Worm (Caenorhabditis elegans) whole organism, L1 larva: ENCODE measurements around the gene M04G7.1.

ENCODE experiments used
- C16A3.4 ChIP-seq: fragments of 150-350 bp; optimal IDR thresholded peaks from 2 replicates; lab custom pipeline; 2014; ENCODE audit warnings: missing biosample characterization, missing genetic modification characterization
- F16B12.6 ChIP-seq: fragments of 150-350 bp; optimal IDR thresholded peaks from 2 replicates; lab custom pipeline; 2014; ENCODE audit warnings: missing biosample characterization, missing genetic modification characterization
- Y116A8C.19 ChIP-seq: sonication (generic microtip); optimal IDR thresholded peaks from 2 replicates; lab custom pipeline; 2016; ENCODE audit warnings: missing compliant biosample characterization, missing genetic modification characterization, borderline replicate concordance
- ceh-63 ChIP-seq: fragments of 200-800 bp; sonication (Bioruptor generic); optimal IDR thresholded peaks from 2 replicates; lab custom pipeline; 2018; ENCODE audit warnings: mild to moderate bottlenecking, missing genetic modification characterization, missing compliant biosample characterization
- ceh-82 ChIP-seq, 3 experiments: fragments of 150-350 bp in 1 of 3; sonication (generic microtip) in 2 of 3; optimal IDR thresholded peaks; 2 replicates each; lab custom pipeline; 2014 to 2017; ENCODE audit warnings: missing biosample characterization in 3 of 3, missing genetic modification characterization in 3 of 3
- ceh-90 ChIP-seq: sonication (generic microtip); optimal IDR thresholded peaks from 2 replicates; lab custom pipeline; 2016; ENCODE audit warnings: missing genetic modification characterization, missing compliant biosample characterization
- dpl-1 ChIP-seq, 3 experiments: fragments of 150-350 bp in 2 of 3; sonication (generic microtip) in 1 of 3; optimal IDR thresholded peaks; 2 replicates each; lab custom pipeline; 2014 to 2017; ENCODE audit warnings: missing biosample characterization in 3 of 3, missing genetic modification characterization in 3 of 3, missing genetic modification reagents in 3 of 3
- dsc-1 ChIP-seq: sonication (generic microtip); optimal IDR thresholded peaks from 2 replicates; lab custom pipeline; 2016; ENCODE audit warnings: mild to moderate bottlenecking, missing genetic modification characterization, missing compliant biosample characterization
- efl-1 ChIP-seq, 4 experiments: fragments of 150-350 bp; optimal IDR thresholded peaks in 3 of 4; peaks in 1 of 4; 1 replicate in 1 of 4; 2 replicates in 3 of 4; lab custom pipeline; 2014; ENCODE audit warnings: missing biosample characterization in 2 of 4, missing genetic modification characterization in 2 of 4, missing genetic modification reagents in 2 of 4
- efl-3 ChIP-seq: fragments of 200-800 bp; sonication (Bioruptor generic); optimal IDR thresholded peaks from 2 replicates; lab custom pipeline; 2018; ENCODE audit warnings: mild to moderate bottlenecking, missing genetic modification characterization, missing compliant biosample characterization
- egl-13 ChIP-seq: sonication (generic microtip); optimal IDR thresholded peaks from 2 replicates; lab custom pipeline; 2016; ENCODE audit warnings: missing genotype, missing genetic modification reagents, missing genetic modification characterization, missing compliant biosample characterization
- elt-3 ChIP-seq, 6 experiments: fragments of 150-350 bp in 1 of 6; sonication (generic microtip); optimal IDR thresholded peaks; 2 replicates each; lab custom pipeline; 2017 to 2018; ENCODE audit warnings: missing biosample characterization in 6 of 6, missing genetic modification characterization in 6 of 6, inconsistent platforms in 1 of 6
- ets-5 ChIP-seq: fragments of 200-800 bp; sonication (Bioruptor generic); IDR thresholded peaks from 2 replicates; pipeline ENCODE4 v1.3.6; 2022; ENCODE audit warnings: missing genetic modification characterization, missing compliant biosample characterization
- fkh-8 ChIP-seq: sonication (generic microtip); optimal IDR thresholded peaks from 2 replicates; lab custom pipeline; 2016; ENCODE audit warnings: mild to moderate bottlenecking, missing genetic modification characterization, missing compliant biosample characterization
- hpl-2 ChIP-seq: fragments of 150-350 bp; optimal IDR thresholded peaks from 2 replicates; lab custom pipeline; 2014; ENCODE audit warnings: missing biosample characterization, missing genetic modification reagents, missing genetic modification characterization
- isw-1 ChIP-seq: fragments of 200-800 bp; sonication (Bioruptor generic); IDR thresholded peaks from 2 replicates; pipeline ENCODE4 v1.3.6; 2022; ENCODE audit warnings: missing genetic modification characterization, missing compliant biosample characterization
- lin-13 ChIP-seq: fragments of 150-350 bp; optimal IDR thresholded peaks from 2 replicates; lab custom pipeline; 2014; ENCODE audit warnings: missing biosample characterization, missing genetic modification reagents, missing genetic modification characterization
- lin-15B ChIP-seq: fragments of 150-350 bp; sonication (generic microtip); optimal IDR thresholded peaks from 3 replicates; lab custom pipeline; 2014; ENCODE audit warnings: missing biosample characterization, missing genetic modification characterization
- lin-35 ChIP-seq, 2 experiments: fragments of 150-350 bp; optimal IDR thresholded peaks; 2 replicates each; lab custom pipeline; 2014; ENCODE audit warnings: missing biosample characterization in 2 of 2, missing genetic modification characterization in 2 of 2, missing genetic modification reagents in 2 of 2
- lsy-2 ChIP-seq, 2 experiments: fragments of 150-350 bp; optimal IDR thresholded peaks; 2 replicates each; lab custom pipeline; 2014; ENCODE audit warnings: missing biosample characterization in 2 of 2, missing genetic modification characterization in 2 of 2
- mab-9 ChIP-seq: fragments of 200-800 bp; sonication (Bioruptor generic); IDR thresholded peaks from 2 replicates; pipeline ENCODE4 v1.3.6; 2022; ENCODE audit warnings: missing genetic modification reagents, missing genetic modification characterization, missing compliant biosample characterization
- mdl-1 ChIP-seq, 2 experiments: fragments of 150-350 bp; optimal IDR thresholded peaks; 2 replicates each; lab custom pipeline; 2014 to 2017; ENCODE audit warnings: missing biosample characterization in 2 of 2, missing genetic modification characterization in 2 of 2, inconsistent platforms in 1 of 2
- mef-2 ChIP-seq: fragments of 150-350 bp; optimal IDR thresholded peaks from 2 replicates; lab custom pipeline; 2014; ENCODE audit warnings: missing biosample characterization, missing genetic modification characterization
- mep-1 ChIP-seq: fragments of 150-350 bp; optimal IDR thresholded peaks from 2 replicates; lab custom pipeline; 2014; ENCODE audit warnings: missing biosample characterization, missing genetic modification characterization
- nhr-20 ChIP-seq: sonication (generic microtip); optimal IDR thresholded peaks from 2 replicates; lab custom pipeline; 2016; ENCODE audit warnings: mild to moderate bottlenecking, missing genetic modification characterization, missing compliant biosample characterization
- nhr-28 ChIP-seq: fragments of 150-350 bp; optimal IDR thresholded peaks from 2 replicates; lab custom pipeline; 2014; ENCODE audit warnings: missing biosample characterization, missing genetic modification characterization
- nhr-47 ChIP-seq: sonication (generic microtip); optimal IDR thresholded peaks from 2 replicates; lab custom pipeline; 2016; ENCODE audit warnings: mild to moderate bottlenecking, missing genetic modification characterization, moderate library complexity, missing compliant biosample characterization
- nhr-71 ChIP-seq: sonication (generic microtip); optimal IDR thresholded peaks from 2 replicates; lab custom pipeline; 2016; ENCODE audit warnings: mild to moderate bottlenecking, missing genetic modification characterization, moderate library complexity, missing compliant biosample characterization
- nhr-77 ChIP-seq: fragments of 150-350 bp; optimal IDR thresholded peaks from 2 replicates; lab custom pipeline; 2014; ENCODE audit warnings: missing biosample characterization, missing genetic modification characterization
- nhr-90 ChIP-seq: sonication (generic microtip); optimal IDR thresholded peaks from 2 replicates; lab custom pipeline; 2016; ENCODE audit warnings: mild to moderate bottlenecking, missing genetic modification characterization, missing compliant biosample characterization; ENCODE audit not compliant: poor library complexity
- rnt-1 ChIP-seq: sonication (generic microtip); optimal IDR thresholded peaks from 2 replicates; lab custom pipeline; 2016; ENCODE audit warnings: mild to moderate bottlenecking, missing genetic modification characterization, moderate library complexity, missing compliant biosample characterization
- skn-1 ChIP-seq: fragments of 150-350 bp; optimal IDR thresholded peaks from 2 replicates; lab custom pipeline; 2014; ENCODE audit warnings: missing biosample characterization, missing genetic modification characterization
- snpc-4 ChIP-seq: fragments of 150-350 bp; optimal IDR thresholded peaks from 2 replicates; lab custom pipeline; 2014; ENCODE audit warnings: missing biosample characterization, missing genetic modification characterization
- snu-23 ChIP-seq: sonication (generic microtip); optimal IDR thresholded peaks from 2 replicates; lab custom pipeline; 2016; ENCODE audit warnings: missing genetic modification characterization, missing compliant biosample characterization
- sup-37 ChIP-seq: fragments of 200-800 bp; sonication (Bioruptor generic); optimal IDR thresholded peaks from 2 replicates; lab custom pipeline; 2018; ENCODE audit warnings: mild to moderate bottlenecking, missing genetic modification characterization, missing compliant biosample characterization
- swsn-7 ChIP-seq: sonication (generic microtip); optimal IDR thresholded peaks from 2 replicates; lab custom pipeline; 2016; ENCODE audit warnings: missing genetic modification characterization, missing compliant biosample characterization
- tbx-2 ChIP-seq: sonication (generic microtip); optimal IDR thresholded peaks from 2 replicates; lab custom pipeline; 2016; ENCODE audit warnings: missing genetic modification characterization, missing compliant biosample characterization
- unc-130 ChIP-seq: fragments of 150-350 bp; optimal IDR thresholded peaks from 2 replicates; lab custom pipeline; 2017; ENCODE audit warnings: missing biosample characterization, missing genetic modification characterization, inconsistent platforms
- unc-98 ChIP-seq: fragments of 200-800 bp; sonication (Bioruptor generic); IDR thresholded peaks from 2 replicates; pipeline ENCODE4 v1.3.6; 2022; ENCODE audit warnings: missing genetic modification characterization, missing compliant biosample characterization
- xbp-1 ChIP-seq: sonication (generic microtip); optimal IDR thresholded peaks from 2 replicates; lab custom pipeline; 2016; ENCODE audit warnings: missing genetic modification characterization, missing compliant biosample characterization
- ztf-11 ChIP-seq, 2 experiments: sonication (generic microtip); optimal IDR thresholded peaks; 2 replicates each; lab custom pipeline; 2016 to 2017; ENCODE audit warnings: missing genetic modification characterization in 2 of 2, missing biosample characterization in 1 of 2, missing compliant biosample characterization in 1 of 2

Gene M04G7.1

ce11 chrIV:419674-420073 lies 35.9 kb upstream of the M04G7.1 start, which contains the start of gene eri-1:
Gene eri-1, minus strand, starts transcription at chrIV:419958.
- TF ChIP-seq Y116A8C.19 (tag; lab: Kevin White, UChicago): no peak
- no peak for TF ChIP-seq ceh-90 (tag; lab: Kevin White, UChicago)
- TF ChIP-seq, all 84 proteins: peak for 0

ce11 chrIV:420686-421085 lies 34.9 kb upstream of the M04G7.1 start:
- TF ChIP-seq mab-9 (GFP tag; lab: Robert Waterston, UW) (no peak), efl-1 (optimal IDR thresholded peaks at IDR 0.05; lab: Kevin White, UChicago) (no peak), efl-1 (GFP tag; optimal IDR thresholded peaks at IDR 0.05 in 1 of 2; lab: Kevin White, UChicago) (peak in 1 of 2 experiments; percentile 86)

ce11 chrIV:422112-422511 lies 33.5 kb upstream of the M04G7.1 start:
- TF ChIP-seq unc-98 (GFP tag; lab: Robert Waterston, UW): no peak
- no peak for TF ChIP-seq efl-3 (GFP tag; lab: Kevin White, UChicago)
- TF ChIP-seq ztf-11 (tag; optimal IDR thresholded peaks at IDR 0.05; lab: Kevin White, UChicago): no peak
- no peak for TF ChIP-seq ceh-63 (GFP tag; lab: Kevin White, UChicago)
- TF ChIP-seq nhr-90 (tag; lab: Kevin White, UChicago): no peak
- no peak for TF ChIP-seq swsn-7 (tag; lab: Kevin White, UChicago)
- no peak for TF ChIP-seq ets-5
- TF ChIP-seq lin-13 (GFP tag; lab: Kevin White, UChicago): no peak
- no peak for TF ChIP-seq Y116A8C.19 (tag; lab: Kevin White, UChicago)
- no peak for TF ChIP-seq tbx-2 (tag; lab: Kevin White, UChicago)
- no peak for TF ChIP-seq nhr-20
- TF ChIP-seq egl-13 (tag; lab: Kevin White, UChicago): no peak
- TF ChIP-seq xbp-1 (tag; lab: Kevin White, UChicago): no peak
- TF ChIP-seq mep-1 (tag; lab: Kevin White, UChicago): no peak
- TF ChIP-seq unc-130 (tag; lab: Kevin White, UChicago): no peak

DNA sequence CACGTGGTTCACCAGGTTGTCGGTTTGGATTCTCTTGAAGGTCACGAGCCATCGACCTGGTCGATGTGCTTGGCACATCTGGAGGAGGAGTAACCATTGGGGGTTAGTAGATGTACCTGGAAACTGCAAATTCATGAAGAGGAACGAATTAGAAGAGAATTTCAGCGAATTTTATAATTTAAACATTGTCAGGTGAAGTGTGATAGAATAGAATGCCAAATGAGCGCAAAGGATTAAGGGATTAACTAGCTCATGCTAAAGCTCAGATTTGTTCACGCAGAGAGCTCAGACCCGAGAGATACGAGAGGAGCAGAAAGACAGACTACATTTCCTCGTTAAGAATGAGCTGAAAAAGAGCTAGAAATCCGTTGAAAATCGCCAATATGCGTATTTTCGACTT lies 30.5 kb upstream of the M04G7.1 start, which contains the start of gene daf-18:
daf-18 (minus strand) TSS at position 126 of the 400 bp plus-strand sequence.
- peak; percentile 64 for TF ChIP-seq fkh-8
- no peak for TF ChIP-seq elt-3 (tag; optimal IDR thresholded peaks at IDR 0.05; lab: Kevin White, UChicago)
- peak; percentile 55 for TF ChIP-seq dsc-1 (tag; lab: Kevin White, UChicago)
- TF ChIP-seq efl-1 (optimal IDR thresholded peaks at IDR 0.05; lab: Kevin White, UChicago): no peak
- TF ChIP-seq efl-1 (GFP tag; optimal IDR thresholded peaks at IDR 0.05 in 1 of 2; lab: Kevin White, UChicago): no peak
- TF ChIP-seq nhr-90 (tag; lab: Kevin White, UChicago): no peak
- TF ChIP-seq, all 84 proteins: peak for 2

ce11 chrIV:425546-425945 lies 30.0 kb upstream of the M04G7.1 start:
- TF ChIP-seq sup-37 (GFP tag; lab: Kevin White, UChicago) (no peak), nhr-28 (tag; lab: Kevin White, UChicago) (no peak), lin-35 (GFP tag; optimal IDR thresholded peaks at IDR 0.05; lab: Kevin White, UChicago) (peak; percentile 71 to 77), nhr-77 (tag; lab: Kevin White, UChicago) (no peak), mef-2 (tag; lab: Kevin White, UChicago) (no peak), lin-15B (tag; lab: Kevin White, UChicago) (peak; percentile 5), nhr-47 (peak; percentile 28), nhr-71 (tag; lab: Kevin White, UChicago) (peak; percentile 28), C16A3.4 (tag; lab: Kevin White, UChicago) (peak; percentile 53), F16B12.6 (no peak), ceh-82 (tag; optimal IDR thresholded peaks at IDR 0.05; lab: Kevin White, UChicago) (peak in 2 of 3 experiments; percentile 12 to 54), dsc-1 (tag; lab: Kevin White, UChicago) (no peak), hpl-2 (no peak), mdl-1 (tag; optimal IDR thresholded peaks at IDR 0.05; lab: Kevin White, UChicago) (no peak), dpl-1 (GFP tag; optimal IDR thresholded peaks at IDR 0.05; lab: Kevin White, UChicago) (peak; percentile 49 to 76 (median 64)), snpc-4 (tag; lab: Kevin White, UChicago) (peak; percentile 1), snu-23 (peak; percentile 40), isw-1 (GFP tag; lab: Robert Waterston, UW) (0 out of 2 replicates have a peak, but pooled peaks have one; percentile 5), elt-3 (tag; optimal IDR thresholded peaks at IDR 0.05; lab: Kevin White, UChicago) (peak in 1 of 6 experiments; percentile 59), rnt-1 (peak; percentile 10), skn-1 (tag; lab: Kevin White, UChicago) (peak; percentile 35), xbp-1 (tag; lab: Kevin White, UChicago) (peak; percentile 25), efl-1 (optimal IDR thresholded peaks at IDR 0.05; lab: Kevin White, UChicago) (peak; percentile 62 to 67), efl-1 (GFP tag; optimal IDR thresholded peaks at IDR 0.05 in 1 of 2; lab: Kevin White, UChicago) (peak; percentile 70 to 88), tbx-2 (tag; lab: Kevin White, UChicago) (peak; percentile 11), lsy-2 (tag; optimal IDR thresholded peaks at IDR 0.05; lab: Kevin White, UChicago) (peak; percentile 51 to 82)
